Fruit fly (Drosophila melanogaster): ENCODE results near the gene CAH8.

CAH8 gene

dm6 chr3R:22421618-22422017 lies 32.1 kb upstream of the CAH8 start (continued):
- TF ChIP-seq Neu2 (GFP tag; optimal IDR thresholded peaks at IDR 0.05; ENCODE audit: borderline replicate concordance) (no peak), Fer1 (GFP tag; optimal IDR thresholded peaks at IDR 0.05) (peak; percentile 63), ken (GFP tag; IDR thresholded peaks at IDR 0.05) (peak; percentile 70; the same call in 2 of the 3 replicates), HHEX (GFP tag; optimal IDR thresholded peaks at IDR 0.05) (peak; percentile 25), ATbp (GFP tag; optimal IDR thresholded peaks at IDR 0.05) (peak; percentile 26), repo (GFP tag; optimal IDR thresholded peaks at IDR 0.05) (peak; percentile 51), CG13624 (GFP tag; optimal IDR thresholded peaks at IDR 0.05) (peak; percentile 6), CG10565 (GFP tag; optimal IDR thresholded peaks at IDR 0.05) (no peak), CG9876 (GFP tag; optimal IDR thresholded peaks at IDR 0.05) (no peak), CG18764 (GFP tag; optimal IDR thresholded peaks at IDR 0.05) (no peak), Doc2 (GFP tag; IDR thresholded peaks at IDR 0.05) (no peak), CG30431 (GFP tag; optimal IDR thresholded peaks at IDR 0.05) (no peak), croc (GFP tag; conservative IDR thresholded peaks at IDR 0.05) (peak; percentile 32; the same call in 2 of the 3 replicates), HLH54F (GFP tag; optimal IDR thresholded peaks at IDR 0.05) (peak; percentile 27), knrl (GFP tag; IDR thresholded peaks at IDR 0.05; ENCODE audit: partially characterized antibody) (no peak), CG7745 (tag; optimal IDR thresholded peaks at IDR 0.05) (no peak), CG4617 (GFP tag; optimal IDR thresholded peaks at IDR 0.05; ENCODE audit: borderline replicate concordance) (no peak), nom (GFP tag; optimal IDR thresholded peaks at IDR 0.05) (peak; percentile 21), gcm2 (GFP tag; optimal IDR thresholded peaks at IDR 0.05) (no peak), Antp (GFP tag; optimal IDR thresholded peaks at IDR 0.05) (peak; percentile 56), Ravus (GFP tag; IDR thresholded peaks at IDR 0.05) (peak; percentile 43), zf30C (GFP tag; optimal IDR thresholded peaks at IDR 0.05) (no peak), yki (optimal IDR thresholded peaks at IDR 0.05) (no peak), CG1647 (GFP tag; optimal IDR thresholded peaks at IDR 0.05) (no peak), CG14441 (GFP tag; IDR thresholded peaks at IDR 0.05) (peak; percentile 87), YL-1 (GFP tag; optimal IDR thresholded peaks at IDR 0.05) (no peak), Bgb (GFP tag; IDR thresholded peaks at IDR 0.05; ENCODE audit: partially characterized antibody) (no peak), Atf-2 (GFP tag; optimal IDR thresholded peaks at IDR 0.05) (peak; percentile 27), CG8924 (tag; optimal IDR thresholded peaks at IDR 0.05) (no peak), CG2120 (GFP tag; optimal IDR thresholded peaks at IDR 0.05) (peak; percentile 81), CG11247 (GFP tag; IDR thresholded peaks at IDR 0.05) (peak; percentile 63; the same call in 1 of the 2 replicates), az2 (GFP tag; optimal IDR thresholded peaks at IDR 0.05) (peak; percentile 56), sens-2 (GFP tag; IDR thresholded peaks at IDR 0.05) (no peak), inv (GFP tag; IDR thresholded peaks at IDR 0.05; ENCODE audit: partially characterized antibody) (no peak), Hr51 (GFP tag; optimal IDR thresholded peaks at IDR 0.05) (no peak), CG6791 (GFP tag; IDR thresholded peaks at IDR 0.05; ENCODE audit: partially characterized antibody) (no peak), so (GFP tag; IDR thresholded peaks at IDR 0.05) (peak; percentile 60; the same call in 1 of the 3 replicates), Dref (GFP tag; IDR thresholded peaks at IDR 0.05) (no peak), ara (GFP tag; IDR thresholded peaks at IDR 0.05) (peak; percentile 43; the same call in 1 of the 2 replicates), tup (GFP tag; optimal IDR thresholded peaks at IDR 0.05) (no peak), tap (tag; optimal IDR thresholded peaks at IDR 0.05) (peak; percentile 51), zen (tag; optimal IDR thresholded peaks at IDR 0.05) (no peak), HLHmδ (GFP tag; optimal IDR thresholded peaks at IDR 0.05) (no peak), Camta (GFP tag; optimal IDR thresholded peaks at IDR 0.05) (peak; percentile 69), h (optimal IDR thresholded peaks at IDR 0.05) (no peak), exex (tag; optimal IDR thresholded peaks at IDR 0.05) (no peak), CG8388 (GFP tag; optimal IDR thresholded peaks at IDR 0.05) (peak; percentile 32), Nf-YC (tag; optimal IDR thresholded peaks at IDR 0.05) (no peak), CG8359 (GFP tag; optimal IDR thresholded peaks at IDR 0.05; ENCODE audit: borderline replicate concordance) (no peak), pita (GFP tag; optimal IDR thresholded peaks at IDR 0.05) (no peak), Mad (GFP tag; optimal IDR thresholded peaks at IDR 0.05) (no peak)

Measured in whole organism, embryonic.